Worm (Caenorhabditis elegans) whole organism, L1 larva: ENCODE results near the gene T08E11.1.

Source experiments
- ama-1 ChIP-seq: fragments of 150-350 bp; optimal IDR thresholded peaks from 2 replicates; lab custom pipeline; 2014
- lin-13 ChIP-seq: fragments of 150-350 bp; optimal IDR thresholded peaks from 2 replicates; lab custom pipeline; 2014; ENCODE audit warnings: missing biosample characterization, missing genetic modification reagents, missing genetic modification characterization
- nhr-12 ChIP-seq: sonication (generic microtip); optimal IDR thresholded peaks from 2 replicates; lab custom pipeline; 2017; ENCODE audit warnings: missing biosample characterization, missing genetic modification characterization
- nhr-20 ChIP-seq: sonication (generic microtip); optimal IDR thresholded peaks from 2 replicates; lab custom pipeline; 2016; ENCODE audit warnings: mild to moderate bottlenecking, missing genetic modification characterization, missing compliant biosample characterization
- unc-130 ChIP-seq: fragments of 150-350 bp; optimal IDR thresholded peaks from 2 replicates; lab custom pipeline; 2017; ENCODE audit warnings: missing biosample characterization, missing genetic modification characterization, inconsistent platforms

DNA sequence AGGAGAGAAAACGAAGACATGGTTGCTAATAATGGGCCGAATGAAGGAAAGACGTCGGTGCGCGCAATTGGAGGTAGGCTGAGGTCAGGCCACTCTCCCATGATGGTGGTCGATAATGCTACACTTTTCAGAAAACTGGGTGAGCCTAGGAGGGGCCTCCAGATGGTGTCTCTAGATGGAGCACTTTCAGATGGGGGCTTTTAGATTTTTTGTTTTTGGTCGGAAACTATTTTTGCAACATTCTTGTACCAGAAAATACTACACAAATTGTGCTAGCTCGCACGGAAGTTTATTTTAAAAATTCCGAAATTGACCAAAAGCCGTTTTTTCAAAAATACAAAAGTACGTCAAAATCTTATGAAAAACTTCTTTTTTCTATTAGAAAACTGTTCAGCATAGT, 18.0 kb upstream of the T08E11.1 start, which contains the start of gene fbxb-10:
- TF ChIP-seq lin-13 (GFP tag; lab: Kevin White, UChicago) (no peak), ama-1 (lab: Kevin White, UChicago) (no peak), unc-130 (no peak), nhr-20 (tag; lab: Kevin White, UChicago) (no peak), nhr-12 (no peak)
